Worm (Caenorhabditis elegans) whole organism, late embryonic: Measurements from ENCODE around the gene F13H8.11.

Experiments used
- C38D4.7 ChIP-seq: fragments of 200-800 bp; sonication (Bioruptor generic); optimal IDR thresholded peaks from 2 replicates; lab custom pipeline; 2018; ENCODE audit warnings: mild to moderate bottlenecking, missing genetic modification characterization, moderate library complexity, missing compliant biosample characterization
- K02D7.2 ChIP-seq: sonication (generic microtip); optimal IDR thresholded peaks from 2 replicates; lab custom pipeline; 2017; ENCODE audit warnings: mild to moderate bottlenecking, missing genetic modification characterization, missing compliant biosample characterization
- K09A11.1 ChIP-seq: sonication (generic microtip); optimal IDR thresholded peaks from 2 replicates; lab custom pipeline; 2017; ENCODE audit warnings: antibody characterized with exemption, mild to moderate bottlenecking, missing genetic modification characterization, missing compliant biosample characterization; ENCODE audit not compliant: insufficient read depth
- Y22D7AL.16 ChIP-seq: sonication (generic microtip); optimal IDR thresholded peaks from 2 replicates; lab custom pipeline; 2016; ENCODE audit warnings: missing genetic modification characterization, missing compliant biosample characterization
- ceh-14 ChIP-seq: sonication (generic microtip); optimal IDR thresholded peaks from 2 replicates; lab custom pipeline; 2016; ENCODE audit warnings: missing genotype, missing genetic modification characterization, missing compliant biosample characterization
- ceh-18 ChIP-seq: sonication (generic microtip); optimal IDR thresholded peaks from 2 replicates; lab custom pipeline; 2016; ENCODE audit warnings: missing genetic modification characterization, missing compliant biosample characterization
- ceh-31 ChIP-seq: sonication (generic microtip); optimal IDR thresholded peaks from 2 replicates; lab custom pipeline; 2016; ENCODE audit warnings: missing genetic modification characterization, missing compliant biosample characterization
- ceh-34 ChIP-seq: sonication (generic microtip); optimal IDR thresholded peaks from 2 replicates; lab custom pipeline; 2016; ENCODE audit warnings: mild to moderate bottlenecking, missing genetic modification characterization, missing compliant biosample characterization
- ceh-45 ChIP-seq: fragments of 200-800 bp; sonication (Bioruptor generic); IDR thresholded peaks from 2 replicates; pipeline ENCODE4 v1.3.6; 2022; ENCODE audit warnings: missing genetic modification reagents, missing genetic modification characterization, missing compliant biosample characterization
- che-1 ChIP-seq: sonication (generic microtip); optimal IDR thresholded peaks from 2 replicates; lab custom pipeline; 2016; ENCODE audit warnings: mild to moderate bottlenecking, missing genetic modification characterization, missing compliant biosample characterization
- dve-1 ChIP-seq: sonication (generic microtip); optimal IDR thresholded peaks from 2 replicates; lab custom pipeline; 2017; ENCODE audit warnings: antibody characterized with exemption, mild to moderate bottlenecking, missing genetic modification characterization, missing compliant biosample characterization
- elt-4 ChIP-seq: sonication (generic microtip); optimal IDR thresholded peaks from 2 replicates; lab custom pipeline; 2016; ENCODE audit warnings: missing genetic modification characterization, missing compliant biosample characterization
- ets-4 ChIP-seq: sonication (generic microtip); optimal IDR thresholded peaks from 2 replicates; lab custom pipeline; 2016; ENCODE audit warnings: missing genetic modification characterization, missing compliant biosample characterization
- eyg-1 ChIP-seq: sonication (generic microtip); optimal IDR thresholded peaks from 2 replicates; lab custom pipeline; 2016; ENCODE audit warnings: missing genotype, missing genetic modification characterization, missing compliant biosample characterization
- fkh-6 ChIP-seq: sonication (generic microtip); optimal IDR thresholded peaks from 2 replicates; lab custom pipeline; 2016; ENCODE audit warnings: missing genetic modification characterization, missing compliant biosample characterization
- gmeb-2 ChIP-seq: sonication (generic microtip); optimal IDR thresholded peaks from 2 replicates; lab custom pipeline; 2016; ENCODE audit warnings: missing genetic modification characterization, inconsistent platforms, missing compliant biosample characterization
- hlh-15 ChIP-seq: sonication (generic microtip); optimal IDR thresholded peaks from 2 replicates; lab custom pipeline; 2016; ENCODE audit warnings: missing genetic modification characterization, missing compliant biosample characterization
- hlh-30 ChIP-seq: sonication (generic microtip); optimal IDR thresholded peaks from 2 replicates; lab custom pipeline; 2017; ENCODE audit warnings: antibody characterized with exemption, missing genetic modification characterization, missing compliant biosample characterization; ENCODE audit not compliant: insufficient read depth
- lin-11 ChIP-seq: fragments of 200-800 bp; sonication (Bioruptor generic); optimal IDR thresholded peaks from 2 replicates; lab custom pipeline; 2018; ENCODE audit warnings: mild to moderate bottlenecking, missing genetic modification characterization, missing compliant biosample characterization
- nhr-232 ChIP-seq: sonication (generic microtip); optimal IDR thresholded peaks from 2 replicates; lab custom pipeline; 2016; ENCODE audit warnings: missing genetic modification characterization, missing compliant biosample characterization
- odd-2 ChIP-seq: sonication (generic microtip); optimal IDR thresholded peaks from 2 replicates; lab custom pipeline; 2017; ENCODE audit warnings: antibody characterized with exemption, mild to moderate bottlenecking, missing genetic modification characterization, missing compliant biosample characterization
- pat-9 ChIP-seq: fragments of 200-800 bp; sonication (Bioruptor generic); optimal IDR thresholded peaks from 2 replicates; lab custom pipeline; 2018; ENCODE audit warnings: mild to moderate bottlenecking, missing genetic modification characterization, moderate library complexity, missing compliant biosample characterization
- pax-1 ChIP-seq: fragments of 150-350 bp; optimal IDR thresholded peaks from 2 replicates; lab custom pipeline; 2014; ENCODE audit warnings: missing biosample characterization, missing genetic modification characterization
- pha-2 ChIP-seq: sonication (generic microtip); optimal IDR thresholded peaks from 2 replicates; lab custom pipeline; 2017; ENCODE audit warnings: mild to moderate bottlenecking, missing genetic modification characterization, missing compliant biosample characterization
- pha-4 ChIP-seq: fragments of 150-350 bp; optimal IDR thresholded peaks from 2 replicates; lab custom pipeline; 2018; ENCODE audit warnings: missing biosample characterization, missing genetic modification reagents, missing genetic modification characterization
- pros-1 ChIP-seq: fragments of 150-350 bp; optimal IDR thresholded peaks from 2 replicates; lab custom pipeline; 2014; ENCODE audit warnings: missing biosample characterization, missing genetic modification reagents, missing genetic modification characterization
- ref-2 ChIP-seq: sonication (generic microtip); optimal IDR thresholded peaks from 2 replicates; lab custom pipeline; 2016; ENCODE audit warnings: missing genetic modification characterization, missing compliant biosample characterization
- rnt-1 ChIP-seq: sonication (generic microtip); optimal IDR thresholded peaks from 2 replicates; lab custom pipeline; 2016; ENCODE audit warnings: missing genetic modification characterization, missing compliant biosample characterization
- sdc-2 ChIP-seq: sonication (generic microtip); optimal IDR thresholded peaks from 2 replicates; lab custom pipeline; 2016; ENCODE audit warnings: missing genotype, missing genetic modification characterization, missing compliant biosample characterization
- sox-4 ChIP-seq: sonication (generic microtip); optimal IDR thresholded peaks from 2 replicates; lab custom pipeline; 2017; ENCODE audit warnings: mild to moderate bottlenecking, missing genetic modification characterization, inconsistent platforms, missing compliant biosample characterization
- tbx-7 ChIP-seq: sonication (generic microtip); optimal IDR thresholded peaks from 2 replicates; lab custom pipeline; 2016; ENCODE audit warnings: missing genotype, missing genetic modification characterization, missing compliant biosample characterization
- ttx-3 ChIP-seq: sonication (generic microtip); optimal IDR thresholded peaks from 2 replicates; lab custom pipeline; 2016; ENCODE audit warnings: missing genetic modification reagents, missing genetic modification characterization, missing compliant biosample characterization
- unc-42 ChIP-seq: sonication (generic microtip); optimal IDR thresholded peaks from 2 replicates; lab custom pipeline; 2016; ENCODE audit warnings: missing genotype, missing genetic modification characterization, missing compliant biosample characterization
- unc-55 ChIP-seq: sonication (generic microtip); optimal IDR thresholded peaks from 2 replicates; lab custom pipeline; 2017; ENCODE audit warnings: missing biosample characterization, missing genetic modification reagents, missing genetic modification characterization
- unc-86 ChIP-seq: sonication (generic microtip); optimal IDR thresholded peaks from 2 replicates; lab custom pipeline; 2016; ENCODE audit warnings: missing genetic modification characterization, missing compliant biosample characterization

The F13H8.11 gene

DNA sequence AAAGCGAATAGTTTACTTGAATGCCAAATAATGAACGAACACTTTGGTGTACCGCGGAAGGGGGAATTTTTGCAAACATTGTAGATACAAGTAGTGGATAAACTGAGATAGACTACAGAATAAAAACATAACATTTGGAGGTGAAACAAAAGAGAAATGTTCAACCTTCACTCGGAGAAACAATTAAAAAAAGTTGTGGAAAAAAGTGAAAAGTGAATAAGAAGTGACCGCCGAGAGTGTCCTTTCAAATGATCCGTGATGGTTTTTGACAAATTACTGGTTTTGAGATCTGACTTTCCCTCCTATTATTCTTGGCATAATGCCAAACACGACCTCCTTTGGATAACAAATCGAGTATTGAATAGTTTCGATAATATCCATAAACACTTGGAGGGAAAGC is 36.1 kb downstream of the F13H8.11 start:
- TF ChIP-seq gmeb-2 (tag; lab: Kevin White, UChicago) (no peak), elt-4 (tag; lab: Kevin White, UChicago) (no peak), lin-11 (tag; lab: Kevin White, UChicago) (no peak), pros-1 (tag; lab: Kevin White, UChicago) (no peak), Y22D7AL.16 (tag; lab: Kevin White, UChicago) (no peak)
- TF ChIP-seq, all 69 proteins: peak for 0

DNA sequence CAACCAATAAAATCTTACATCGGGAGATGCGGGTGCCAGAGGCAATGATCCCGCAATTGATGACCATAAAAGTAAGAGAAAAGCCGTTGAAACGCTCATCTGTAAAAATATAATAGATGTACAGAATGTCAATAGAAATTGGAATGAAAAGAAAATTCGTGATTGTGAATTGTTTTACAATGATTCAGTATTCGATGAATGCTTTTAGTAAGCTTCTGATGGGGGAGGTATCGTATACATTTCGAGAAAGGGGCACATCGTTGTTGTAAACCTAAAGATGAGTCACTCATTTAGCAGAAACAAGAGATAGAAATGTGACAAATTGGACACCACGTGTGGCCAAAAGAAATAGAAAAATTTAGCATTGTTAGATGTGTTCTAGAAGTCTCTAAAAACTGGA is 37.3 kb downstream of the F13H8.11 start, which contains the start of gene C30B5.6:
TSS of gene C30B5.6 (minus strand) at position 101 of the 400 bp plus-strand sequence.
- TF ChIP-seq ceh-14 (tag; lab: Kevin White, UChicago) (no peak), sox-4 (no peak), nhr-232 (tag; lab: Kevin White, UChicago) (no peak), K02D7.2 (tag; lab: Kevin White, UChicago) (no peak), tbx-7 (tag; lab: Kevin White, UChicago) (no peak), eyg-1 (tag; lab: Kevin White, UChicago) (no peak), pha-2 (tag; lab: Kevin White, UChicago) (no peak), Y22D7AL.16 (tag; lab: Kevin White, UChicago) (no peak), che-1 (tag; lab: Kevin White, UChicago) (no peak), K09A11.1 (tag; lab: Kevin White, UChicago) (no peak), odd-2 (tag; lab: Kevin White, UChicago) (no peak), unc-55 (GFP tag; lab: Kevin White, UChicago) (no peak), unc-42 (tag; lab: Kevin White, UChicago) (no peak), pros-1 (tag; lab: Kevin White, UChicago) (no peak)

DNA sequence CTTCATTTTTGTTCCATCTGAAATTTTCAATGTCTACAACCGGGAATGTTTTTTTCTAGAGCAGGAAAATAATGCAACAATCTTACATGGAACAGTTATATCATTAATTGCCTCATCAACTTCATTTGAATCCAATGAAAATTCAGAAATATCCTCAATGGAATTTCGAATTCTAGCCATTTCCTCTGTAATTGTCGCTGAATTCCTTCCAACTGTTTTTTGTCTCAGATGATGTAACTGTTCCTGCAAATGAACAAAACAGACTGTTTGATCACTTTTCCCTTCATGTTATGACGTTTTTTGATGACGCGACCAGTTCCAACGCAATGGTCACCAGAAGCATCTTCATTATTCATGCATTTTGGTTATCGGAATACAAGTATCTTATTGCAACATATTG is 38.4 kb downstream of the F13H8.11 start:
- TF ChIP-seq ceh-31: no peak
- no peak for TF ChIP-seq ceh-45 (GFP tag; lab: Robert Waterston, UW)
- no peak for TF ChIP-seq gmeb-2 (tag; lab: Kevin White, UChicago)
- no peak for TF ChIP-seq K02D7.2 (tag; lab: Kevin White, UChicago)
- no peak for TF ChIP-seq eyg-1 (tag; lab: Kevin White, UChicago)
- TF ChIP-seq lin-11 (tag; lab: Kevin White, UChicago): no peak
- TF ChIP-seq pha-4 (tag; lab: Kevin White, UChicago): no peak
- no peak for TF ChIP-seq sox-4
- no peak for TF ChIP-seq ceh-18
- TF ChIP-seq fkh-6 (tag; lab: Kevin White, UChicago): no peak
- no peak for TF ChIP-seq rnt-1
- no peak for TF ChIP-seq unc-86 (tag; lab: Kevin White, UChicago)
- no peak for TF ChIP-seq nhr-232 (tag; lab: Kevin White, UChicago)
- TF ChIP-seq hlh-15 (tag; lab: Kevin White, UChicago): no peak
- no peak for TF ChIP-seq ref-2 (tag; lab: Kevin White, UChicago)
- TF ChIP-seq, all 69 proteins: peak for 0

DNA sequence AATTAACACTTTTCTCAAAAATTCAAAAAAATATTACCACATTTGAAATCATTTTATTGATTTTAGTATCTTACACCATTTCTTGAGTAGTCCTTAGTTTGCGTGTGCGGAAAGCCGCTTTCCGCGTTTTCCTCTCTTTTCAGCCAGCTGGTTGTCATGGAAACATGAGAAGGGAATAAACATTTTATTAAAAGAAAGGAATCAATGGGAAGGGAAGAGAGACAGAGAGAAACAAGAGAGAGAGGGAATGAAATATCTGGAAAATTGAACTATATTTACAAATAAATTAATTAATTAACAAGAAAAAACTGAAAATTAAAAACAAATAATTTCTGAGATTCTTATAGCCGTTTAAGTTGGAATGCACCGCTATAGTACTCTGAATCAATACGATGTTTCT is 40.5 kb downstream of the F13H8.11 start, which contains the start of gene mks-2:
TSS of gene mks-2 (minus strand) at position 101 of the 400 bp plus-strand sequence.
- TF ChIP-seq dve-1 (tag; lab: Kevin White, UChicago): no peak
- TF ChIP-seq hlh-30 (tag; lab: Kevin White, UChicago): no peak
- TF ChIP-seq pax-1 (tag; lab: Kevin White, UChicago): no peak
- no peak for TF ChIP-seq pat-9 (tag; lab: Kevin White, UChicago)
- no peak for TF ChIP-seq ttx-3 (tag; lab: Kevin White, UChicago)
- TF ChIP-seq Y22D7AL.16 (tag; lab: Kevin White, UChicago): no peak
- no peak for TF ChIP-seq ets-4 (tag; lab: Kevin White, UChicago)
- TF ChIP-seq sdc-2 (tag; lab: Kevin White, UChicago): no peak
- no peak for TF ChIP-seq C38D4.7 (GFP tag; lab: Kevin White, UChicago)
- TF ChIP-seq ceh-34 (tag; lab: Kevin White, UChicago): no peak
